Fruit fly (Drosophila melanogaster): ENCODE results near the gene Ir76a.

The Ir76a gene

DNA sequence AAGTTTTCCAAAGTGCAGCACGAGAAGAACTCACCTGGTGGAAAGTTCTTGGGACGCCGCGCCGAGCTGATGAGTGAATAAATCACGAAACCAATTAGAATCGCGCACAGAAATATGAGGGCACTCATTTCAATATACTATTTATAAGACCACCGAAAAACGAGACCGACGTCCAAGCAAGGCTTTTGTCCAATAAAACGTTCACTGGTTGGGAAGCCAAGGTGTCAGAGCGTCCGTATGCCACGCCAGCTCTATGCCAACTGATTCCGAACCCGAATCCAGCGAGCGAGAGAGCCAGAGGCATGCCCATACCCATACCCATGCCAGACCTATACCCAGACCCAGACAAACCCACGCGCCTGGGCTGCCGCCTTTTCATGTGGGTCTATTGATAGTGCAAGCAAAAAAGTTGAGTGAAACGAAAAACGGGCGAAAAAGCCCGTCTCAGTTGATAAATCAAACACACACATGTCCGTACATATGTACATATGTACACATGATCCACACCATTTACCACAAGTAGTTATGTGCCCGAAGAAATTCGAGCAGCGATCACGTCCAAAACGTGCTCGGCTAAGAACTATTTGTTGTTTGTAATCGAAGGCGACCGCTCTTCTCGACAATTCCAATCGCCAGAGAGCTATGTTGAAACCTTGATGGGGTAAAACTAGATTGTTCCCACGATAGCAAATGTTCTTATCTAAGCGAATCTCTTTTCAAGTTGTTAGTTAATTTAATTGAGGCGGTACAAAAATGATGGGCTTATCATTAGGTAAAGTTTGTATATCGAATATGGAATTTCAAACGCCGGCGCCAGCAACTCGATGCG lies 14.2 kb downstream of the Ir76a start, which contains the start of gene Cyp305a1 (continued):
- TF ChIP-seq TFAM (GFP tag; optimal IDR thresholded peaks at IDR 0.05) (no peak), CG13296 (GFP tag; optimal IDR thresholded peaks at IDR 0.05) (peak; percentile 11), Deaf1 (tag; optimal IDR thresholded peaks at IDR 0.05) (peak; percentile 68), pfk (GFP tag; optimal IDR thresholded peaks at IDR 0.05) (peak; percentile 37), ap (GFP tag; IDR thresholded peaks at IDR 0.05) (no peak), sob (GFP tag; IDR thresholded peaks at IDR 0.05) (peak; percentile 54; the same call in 1 of the 2 replicates), CG3281 (GFP tag; optimal IDR thresholded peaks at IDR 0.05) (peak; percentile 14)

DNA sequence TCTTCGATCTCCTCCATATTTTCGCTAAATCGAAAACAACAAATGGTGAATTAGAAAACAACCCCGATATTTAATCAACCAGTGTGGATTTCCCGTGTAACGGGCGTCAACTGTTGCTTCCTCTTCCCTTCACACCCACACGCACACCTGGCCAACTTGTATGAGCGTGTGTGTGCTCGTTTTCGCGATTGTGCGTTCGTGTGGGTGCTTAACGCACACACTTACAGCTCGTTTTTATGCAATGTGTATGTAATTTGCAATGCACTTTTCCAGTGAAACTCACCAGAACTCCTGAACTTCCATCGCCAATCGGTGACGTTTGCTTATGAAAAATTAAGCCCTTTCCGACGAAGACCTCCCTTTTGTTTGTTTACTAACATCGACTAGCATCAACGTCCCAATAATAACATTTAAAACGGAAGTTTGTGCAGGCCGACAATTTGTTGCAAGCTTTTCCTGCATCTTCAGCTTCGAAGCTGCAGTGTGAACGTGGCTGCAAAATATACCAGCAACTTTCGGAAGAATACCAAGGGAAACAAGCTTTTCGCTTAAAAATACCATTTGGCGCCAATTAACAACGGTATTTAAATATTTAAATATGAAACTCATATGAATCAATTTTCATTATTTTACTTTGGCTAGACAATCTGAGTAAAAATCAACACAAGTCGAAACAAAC lies 16.5 kb downstream of the Ir76a start, which contains the start of gene cyc:
cyc (minus strand) TSS at position 467 of the 679 bp plus-strand sequence.
- TF ChIP-seq CG6254 (GFP tag; optimal IDR thresholded peaks at IDR 0.05) (no peak), Fer2 (tag; optimal IDR thresholded peaks at IDR 0.05) (no peak), sens (GFP tag) (peak; percentile 42), nerfin-1 (tag; optimal IDR thresholded peaks at IDR 0.05) (no peak), E2f2 (GFP tag; IDR thresholded peaks at IDR 0.05) (peak; percentile 95), gro (GFP tag; optimal IDR thresholded peaks at IDR 0.05) (peak; percentile 3), dysf (GFP tag; IDR thresholded peaks at IDR 0.05) (0 out of 3 replicates have a peak, but pooled peaks have one; percentile 14), CG17802 (tag; optimal IDR thresholded peaks at IDR 0.05) (peak; percentile 98), CG4707 (GFP tag; optimal IDR thresholded peaks at IDR 0.05) (no peak), org-1 (GFP tag; optimal IDR thresholded peaks at IDR 0.05) (no peak), emc (GFP tag; optimal IDR thresholded peaks at IDR 0.05) (no peak), CG17385 (GFP tag; optimal IDR thresholded peaks at IDR 0.05) (peak; percentile 68), CG18619 (GFP tag; optimal IDR thresholded peaks at IDR 0.05) (no peak), cg (GFP tag; optimal IDR thresholded peaks at IDR 0.05) (peak; percentile 77), YL-1 (GFP tag; optimal IDR thresholded peaks at IDR 0.05) (peak; percentile 32), Deaf1 (tag; optimal IDR thresholded peaks at IDR 0.05) (peak; percentile 84), fd96Cb (tag; optimal IDR thresholded peaks at IDR 0.05) (no peak), BEAF-32 (GFP tag; optimal IDR thresholded peaks at IDR 0.05) (peak; percentile 1), Nf-YC (tag; optimal IDR thresholded peaks at IDR 0.05) (peak; percentile 5), Med (GFP tag) (peak; percentile 77), Myb (GFP tag; optimal IDR thresholded peaks at IDR 0.05) (peak; percentile 29), bsh (GFP tag; optimal IDR thresholded peaks at IDR 0.05) (peak in 1 of 2 experiments; percentile 22), CG7928 (GFP tag; optimal IDR thresholded peaks at IDR 0.05) (no peak), chinmo (GFP tag; IDR thresholded peaks at IDR 0.05; ENCODE audit: partially characterized antibody) (peak; percentile 81; the same call in 1 of the 4 replicates), Eip74EF (GFP tag; optimal IDR thresholded peaks at IDR 0.05) (peak in 1 of 2 experiments; percentile 41), CG13296 (GFP tag; optimal IDR thresholded peaks at IDR 0.05) (peak; percentile 8), CG34376 (GFP tag; optimal IDR thresholded peaks at IDR 0.05) (peak; percentile 9), oc (tag; optimal IDR thresholded peaks at IDR 0.05) (no peak), her (GFP tag; optimal IDR thresholded peaks at IDR 0.05) (no peak), scrt (GFP tag; optimal IDR thresholded peaks at IDR 0.05) (peak; percentile 85), zfh1 (GFP tag; IDR thresholded peaks at IDR 0.05) (0 out of 3 replicates have a peak, but pooled peaks have one; percentile 11), CTCF (GFP tag; optimal IDR thresholded peaks at IDR 0.05) (peak; percentile 51), Fer1 (GFP tag; optimal IDR thresholded peaks at IDR 0.05) (peak; percentile 11), Dp (GFP tag; optimal IDR thresholded peaks at IDR 0.05) (peak; percentile 91), CG31388 (GFP tag; optimal IDR thresholded peaks at IDR 0.05) (no peak), grau (tag; optimal IDR thresholded peaks at IDR 0.05) (peak; percentile 39), sc (optimal IDR thresholded peaks at IDR 0.05) (no peak), sc (GFP tag; optimal IDR thresholded peaks at IDR 0.05) (no peak), CG11696 (GFP tag; IDR thresholded peaks at IDR 0.05) (no peak), Kr (GFP tag; optimal IDR thresholded peaks at IDR 0.05) (no peak), abd-A (tag; optimal IDR thresholded peaks at IDR 0.05) (no peak)
